Worm (Caenorhabditis elegans) whole organism, L4/young adult: Measurements from ENCODE around the gene ZK1248.5.

Source experiments
- W03F9.2 ChIP-seq: fragments of 150-350 bp; optimal IDR thresholded peaks from 2 replicates; lab custom pipeline; 2014; ENCODE audit warnings: missing biosample characterization, missing genetic modification characterization
- dao-5 ChIP-seq: sonication (generic microtip); optimal IDR thresholded peaks from 2 replicates; lab custom pipeline; 2016; ENCODE audit warnings: missing genotype, missing genetic modification characterization, moderate library complexity, missing compliant biosample characterization
- him-1 ChIP-seq: sonication (generic microtip); optimal IDR thresholded peaks from 2 replicates; lab custom pipeline; 2016; ENCODE audit warnings: missing genotype, missing genetic modification reagents, missing genetic modification characterization, missing compliant biosample characterization

DNA sequence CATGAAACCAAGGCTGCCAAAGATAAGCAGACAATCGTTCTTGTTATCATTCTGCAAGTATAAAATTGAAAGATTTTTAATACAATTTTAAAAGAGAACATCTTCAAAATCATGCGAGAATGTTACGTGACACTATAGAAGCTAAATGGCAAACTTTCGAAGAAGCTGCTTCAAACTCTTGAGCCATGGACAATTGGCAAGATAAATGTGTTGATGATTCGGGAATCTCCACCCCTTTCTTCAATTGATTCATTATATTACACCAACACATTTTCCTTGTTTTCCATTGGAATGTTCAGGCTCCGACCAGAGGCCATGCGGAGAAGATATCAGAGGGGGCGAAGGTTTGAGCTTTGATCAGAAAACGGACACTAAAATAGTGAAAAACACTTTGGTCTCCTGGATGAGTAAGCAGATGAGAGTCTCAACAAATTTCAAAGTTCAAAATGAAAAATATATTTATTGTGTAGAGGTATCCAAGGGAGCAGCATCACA, 30.8 kb downstream of the ZK1248.5 start, which contains the start of gene lec-5:
- TF ChIP-seq W03F9.2 (tag; lab: Kevin White, UChicago) (no peak), him-1 (tag; lab: Kevin White, UChicago) (no peak), dao-5 (tag; lab: Kevin White, UChicago) (no peak)
